Fruit fly (Drosophila melanogaster): Measurements from ENCODE around the gene FarO.

The FarO gene

dm6 chrX:2170424-2170823, 33.2 kb downstream of the FarO start (continued):
- TF ChIP-seq CG17829 (tag; optimal IDR thresholded peaks at IDR 0.05), result no peak
- TF ChIP-seq jigr1 (GFP tag; IDR thresholded peaks at IDR 0.05), result no peak
- TF ChIP-seq seq (GFP tag; IDR thresholded peaks at IDR 0.05), result no peak
- peak; percentile 27 for TF ChIP-seq Sry-δ (GFP tag; optimal IDR thresholded peaks at IDR 0.05)
- no peak for TF ChIP-seq Hand (GFP tag; optimal IDR thresholded peaks at IDR 0.05)
- no peak for TF ChIP-seq CG30403 (GFP tag; optimal IDR thresholded peaks at IDR 0.05)
- TF ChIP-seq CG10462 (GFP tag; optimal IDR thresholded peaks at IDR 0.05), result no peak
- peak; percentile 35; the same call in 1 of the 2 replicates for TF ChIP-seq Dref (GFP tag; IDR thresholded peaks at IDR 0.05)
- no peak for TF ChIP-seq sima (GFP tag; optimal IDR thresholded peaks at IDR 0.05)
- no peak for TF ChIP-seq prd (optimal IDR thresholded peaks at IDR 0.05)
- TF ChIP-seq prd (GFP tag; IDR thresholded peaks at IDR 0.05), result no peak
- no peak for TF ChIP-seq CG34376 (GFP tag; optimal IDR thresholded peaks at IDR 0.05)
- TF ChIP-seq CG3281 (GFP tag; optimal IDR thresholded peaks at IDR 0.05), result no peak
- TF ChIP-seq CG11247 (GFP tag; IDR thresholded peaks at IDR 0.05), result no peak
- TF ChIP-seq CG7928 (GFP tag; optimal IDR thresholded peaks at IDR 0.05), result no peak
- TF ChIP-seq wor (GFP tag; IDR thresholded peaks at IDR 0.05), result no peak
- no peak for TF ChIP-seq CG10274 (GFP tag; optimal IDR thresholded peaks at IDR 0.05)
- no peak for TF ChIP-seq tna (GFP tag; IDR thresholded peaks at IDR 0.05; ENCODE audit: partially characterized antibody)
- TF ChIP-seq GATAe (GFP tag; conservative IDR thresholded peaks at IDR 0.05), result no peak
- TF ChIP-seq Oli (tag; optimal IDR thresholded peaks at IDR 0.05), result no peak
- no peak for TF ChIP-seq mld (GFP tag; IDR thresholded peaks at IDR 0.05; ENCODE audit: partially characterized antibody)
- TF ChIP-seq Dfd (GFP tag; optimal IDR thresholded peaks at IDR 0.05), result no peak
- TF ChIP-seq twi (tag; optimal IDR thresholded peaks at IDR 0.05), result no peak
- no peak for TF ChIP-seq Sry-β (GFP tag; optimal IDR thresholded peaks at IDR 0.05)
- TF ChIP-seq sens (GFP tag), result peak; percentile 9
- TF ChIP-seq exex (tag; optimal IDR thresholded peaks at IDR 0.05), result no peak
- no peak for TF ChIP-seq CG14667 (GFP tag; IDR thresholded peaks at IDR 0.05)
- no peak for TF ChIP-seq Taf1 (GFP tag; IDR thresholded peaks at IDR 0.05)
- TF ChIP-seq CG4854 (GFP tag; optimal IDR thresholded peaks at IDR 0.05), result peak; percentile 70
- no peak for TF ChIP-seq CG31388 (GFP tag; optimal IDR thresholded peaks at IDR 0.05)
- TF ChIP-seq dysf (GFP tag; IDR thresholded peaks at IDR 0.05), result no peak
- TF ChIP-seq CG32532 (GFP tag; IDR thresholded peaks at IDR 0.05), result no peak
- peak; percentile 41 for TF ChIP-seq hkb (optimal IDR thresholded peaks at IDR 0.05)
- TF ChIP-seq hkb (GFP tag; IDR thresholded peaks at IDR 0.05), result no peak

dm6 chrX:2168485-2169199, 35.0 kb downstream of the FarO start:
- TF ChIP-seq BtbVII (GFP tag; optimal IDR thresholded peaks at IDR 0.05) (no peak), gsb-n (tag; optimal IDR thresholded peaks at IDR 0.05) (no peak), lov (optimal IDR thresholded peaks at IDR 0.05) (no peak), lov (GFP tag; IDR thresholded peaks at IDR 0.05) (no peak), crol (GFP tag; IDR thresholded peaks at IDR 0.05) (0 out of 2 replicates have a peak, but pooled peaks have one; percentile 10), maf-S (GFP tag; optimal IDR thresholded peaks at IDR 0.05) (no peak), CG34422 (GFP tag; IDR thresholded peaks at IDR 0.05) (no peak), Xrp1 (GFP tag; IDR thresholded peaks at IDR 0.05) (no peak), CG17328 (GFP tag; IDR thresholded peaks at IDR 0.05) (no peak), mam (GFP tag; optimal IDR thresholded peaks at IDR 0.05) (no peak), psq (GFP tag; optimal IDR thresholded peaks at IDR 0.05) (no peak), slp2 (GFP tag; optimal IDR thresholded peaks at IDR 0.05) (no peak), chinmo (GFP tag; IDR thresholded peaks at IDR 0.05; ENCODE audit: partially characterized antibody) (0 out of 4 replicates have a peak, but pooled peaks have one; percentile 57), ATbp (GFP tag; optimal IDR thresholded peaks at IDR 0.05) (no peak), Trl (optimal IDR thresholded peaks at IDR 0.05) (no peak), Trl (GFP tag; optimal IDR thresholded peaks at IDR 0.05) (no peak), CG7357 (GFP tag; IDR thresholded peaks at IDR 0.05) (no peak), slbo (GFP tag; IDR thresholded peaks at IDR 0.05) (no peak), CG10543 (GFP tag; optimal IDR thresholded peaks at IDR 0.05) (peak; percentile 12), row (GFP tag; IDR thresholded peaks at IDR 0.05) (no peak), ato (GFP tag; IDR thresholded peaks at IDR 0.05; ENCODE audit: partially characterized antibody) (no peak)
